Worm (Caenorhabditis elegans): Measurements from ENCODE around the gene eri-12.

- TF ChIP-seq nhr-76 (tag; optimal IDR thresholded peaks at IDR 0.05) (no peak), nhr-12 (tag; optimal IDR thresholded peaks at IDR 0.05) (no peak), nhr-67 (tag; optimal IDR thresholded peaks at IDR 0.05) (no peak)
These were observed 41.0 kb downstream of the eri-12 start for ce11 chrIV:12197679-12198078.

Measured in whole organism, L3 larva.